Worm (Caenorhabditis elegans) whole organism, late embryonic: ENCODE data around the gene fbxb-47.

Experiments used
- C08G9.2 ChIP-seq: sonication (generic microtip); optimal IDR thresholded peaks from 2 replicates; lab custom pipeline; 2016; ENCODE audit warnings: mild to moderate bottlenecking, missing genetic modification characterization, moderate library complexity, missing compliant biosample characterization
- F13H6.1 ChIP-seq: sonication (generic microtip); optimal IDR thresholded peaks from 2 replicates; lab custom pipeline; 2016; ENCODE audit warnings: missing genetic modification characterization, missing compliant biosample characterization
- T23F11.4 ChIP-seq: fragments of 200-800 bp; sonication (Bioruptor generic); optimal IDR thresholded peaks from 2 replicates; lab custom pipeline; 2018; ENCODE audit warnings: mild to moderate bottlenecking, missing genetic modification characterization, missing compliant biosample characterization
- ahr-1 ChIP-seq: sonication (generic microtip); optimal IDR thresholded peaks from 2 replicates; lab custom pipeline; 2016; ENCODE audit warnings: missing genetic modification characterization, missing compliant biosample characterization
- ama-1 ChIP-seq: fragments of 150-350 bp; optimal IDR thresholded peaks from 2 replicates; lab custom pipeline; 2014
- ceh-14 ChIP-seq: sonication (generic microtip); optimal IDR thresholded peaks from 2 replicates; lab custom pipeline; 2016; ENCODE audit warnings: missing genotype, missing genetic modification characterization, missing compliant biosample characterization
- ceh-18 ChIP-seq: sonication (generic microtip); optimal IDR thresholded peaks from 2 replicates; lab custom pipeline; 2016; ENCODE audit warnings: missing genetic modification characterization, missing compliant biosample characterization
- ceh-2 ChIP-seq: sonication (generic microtip); optimal IDR thresholded peaks from 2 replicates; lab custom pipeline; 2016; ENCODE audit warnings: missing genotype, missing genetic modification characterization, missing compliant biosample characterization
- ceh-22 ChIP-seq: sonication (generic microtip); optimal IDR thresholded peaks from 2 replicates; lab custom pipeline; 2017; ENCODE audit warnings: missing biosample characterization, missing genetic modification characterization
- ceh-24 ChIP-seq: sonication (generic microtip); optimal IDR thresholded peaks from 2 replicates; lab custom pipeline; 2016; ENCODE audit warnings: mild to moderate bottlenecking, missing genetic modification characterization, missing compliant biosample characterization
- ceh-30 ChIP-seq: fragments of 150-350 bp; optimal IDR thresholded peaks from 2 replicates; lab custom pipeline; 2014; ENCODE audit warnings: missing biosample characterization, missing genetic modification characterization
- ceh-45 ChIP-seq: fragments of 200-800 bp; sonication (Bioruptor generic); IDR thresholded peaks from 2 replicates; pipeline ENCODE4 v1.3.6; 2022; ENCODE audit warnings: missing genetic modification reagents, missing genetic modification characterization, missing compliant biosample characterization
- ceh-48 ChIP-seq: sonication (generic microtip); optimal IDR thresholded peaks from 2 replicates; lab custom pipeline; 2016; ENCODE audit warnings: missing genetic modification characterization, inconsistent platforms, missing compliant biosample characterization
- ceh-6 ChIP-seq: fragments of 200-800 bp; sonication (Bioruptor generic); optimal IDR thresholded peaks from 2 replicates; lab custom pipeline; 2018; ENCODE audit warnings: mild to moderate bottlenecking, missing genetic modification characterization, missing compliant biosample characterization
- elt-2 ChIP-seq: sonication (generic microtip); optimal IDR thresholded peaks from 2 replicates; lab custom pipeline; 2016; ENCODE audit warnings: missing genetic modification reagents, missing genetic modification characterization, missing compliant biosample characterization
- fax-1 ChIP-seq: sonication (generic microtip); optimal IDR thresholded peaks from 2 replicates; lab custom pipeline; 2016; ENCODE audit warnings: missing genotype, missing genetic modification characterization, missing compliant biosample characterization
- fkh-6 ChIP-seq: sonication (generic microtip); optimal IDR thresholded peaks from 2 replicates; lab custom pipeline; 2016; ENCODE audit warnings: missing genetic modification characterization, missing compliant biosample characterization
- gmeb-2 ChIP-seq: sonication (generic microtip); optimal IDR thresholded peaks from 2 replicates; lab custom pipeline; 2016; ENCODE audit warnings: missing genetic modification characterization, inconsistent platforms, missing compliant biosample characterization
- hlh-13 ChIP-seq: fragments of 200-800 bp; sonication (Bioruptor generic); optimal IDR thresholded peaks from 2 replicates; lab custom pipeline; 2018; ENCODE audit warnings: mild to moderate bottlenecking, missing genetic modification characterization, missing compliant biosample characterization
- hlh-30 ChIP-seq: sonication (generic microtip); optimal IDR thresholded peaks from 2 replicates; lab custom pipeline; 2017; ENCODE audit warnings: antibody characterized with exemption, missing genetic modification characterization, missing compliant biosample characterization; ENCODE audit not compliant: insufficient read depth
- hlh-6 ChIP-seq: sonication (generic microtip); optimal IDR thresholded peaks from 2 replicates; lab custom pipeline; 2016; ENCODE audit warnings: missing genotype, missing genetic modification characterization, missing compliant biosample characterization
- hlh-8 ChIP-seq: sonication (generic microtip); optimal IDR thresholded peaks from 2 replicates; lab custom pipeline; 2016; ENCODE audit warnings: missing genotype, missing genetic modification characterization, missing compliant biosample characterization
- madf-2 ChIP-seq: sonication (generic microtip); optimal IDR thresholded peaks from 2 replicates; lab custom pipeline; 2017; ENCODE audit warnings: missing genetic modification characterization, missing compliant biosample characterization
- mec-3 ChIP-seq: sonication (generic microtip); optimal IDR thresholded peaks from 2 replicates; lab custom pipeline; 2016; ENCODE audit warnings: borderline replicate concordance, missing genetic modification characterization, missing compliant biosample characterization
- nhr-232 ChIP-seq: sonication (generic microtip); optimal IDR thresholded peaks from 2 replicates; lab custom pipeline; 2016; ENCODE audit warnings: missing genetic modification characterization, missing compliant biosample characterization
- odd-2 ChIP-seq: sonication (generic microtip); optimal IDR thresholded peaks from 2 replicates; lab custom pipeline; 2017; ENCODE audit warnings: antibody characterized with exemption, mild to moderate bottlenecking, missing genetic modification characterization, missing compliant biosample characterization
- pag-3 ChIP-seq: sonication (generic microtip); optimal IDR thresholded peaks from 2 replicates; lab custom pipeline; 2016; ENCODE audit warnings: missing compliant biosample characterization, missing genetic modification characterization, borderline replicate concordance
- pha-2 ChIP-seq: sonication (generic microtip); optimal IDR thresholded peaks from 2 replicates; lab custom pipeline; 2017; ENCODE audit warnings: mild to moderate bottlenecking, missing genetic modification characterization, missing compliant biosample characterization
- pha-4 ChIP-seq: fragments of 150-350 bp; optimal IDR thresholded peaks from 2 replicates; lab custom pipeline; 2018; ENCODE audit warnings: missing biosample characterization, missing genetic modification reagents, missing genetic modification characterization
- rnt-1 ChIP-seq: sonication (generic microtip); optimal IDR thresholded peaks from 2 replicates; lab custom pipeline; 2016; ENCODE audit warnings: missing genetic modification characterization, missing compliant biosample characterization
- ttx-3 ChIP-seq: sonication (generic microtip); optimal IDR thresholded peaks from 2 replicates; lab custom pipeline; 2016; ENCODE audit warnings: missing genetic modification reagents, missing genetic modification characterization, missing compliant biosample characterization
- unc-3 ChIP-seq, 2 experiments: fragments of 200-800 bp in 1 of 2; sonication (Bioruptor generic) in 1 of 2; sonication (generic microtip) in 1 of 2; conservative IDR thresholded peaks in 1 of 2; optimal IDR thresholded peaks in 1 of 2; 2 replicates each; pipeline versions ENCODE4 v1.3.6 to Lab custom; 2016 to 2022; ENCODE audit warnings: missing compliant biosample characterization in 2 of 2, missing genetic modification characterization in 2 of 2, missing genetic modification reagents in 1 of 2
- unc-42 ChIP-seq: sonication (generic microtip); optimal IDR thresholded peaks from 2 replicates; lab custom pipeline; 2016; ENCODE audit warnings: missing genotype, missing genetic modification characterization, missing compliant biosample characterization
- unc-55 ChIP-seq: sonication (generic microtip); optimal IDR thresholded peaks from 2 replicates; lab custom pipeline; 2017; ENCODE audit warnings: missing biosample characterization, missing genetic modification reagents, missing genetic modification characterization

fbxb-47 gene

DNA sequence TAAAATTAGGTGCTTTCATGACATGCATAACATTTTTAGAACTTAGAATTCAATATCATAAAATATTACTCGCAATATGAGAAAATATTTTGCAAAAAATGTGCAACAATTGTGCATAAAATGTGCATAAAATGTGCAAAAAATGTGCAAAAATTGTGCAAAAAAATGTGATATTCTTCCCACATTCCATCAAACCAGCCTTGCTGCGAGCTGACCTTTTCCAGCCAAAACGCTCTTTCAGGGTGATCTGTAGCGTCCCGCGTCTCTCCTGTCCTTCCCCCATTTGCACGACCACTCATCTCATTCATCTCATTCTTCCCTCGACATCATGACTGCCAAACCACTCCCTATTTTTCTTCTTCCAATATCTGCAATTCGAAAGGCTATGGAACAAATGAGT is 27.2 kb downstream of the fbxb-47 start, which contains the start of gene fbxb-17:
fbxb-17 (plus strand) TSS at position 301 of the 400 bp plus-strand sequence.
- TF ChIP-seq ceh-22 (tag; lab: Kevin White, UChicago) (no peak), pha-2 (tag; lab: Kevin White, UChicago) (no peak), ama-1 (no peak), ceh-2 (no peak), hlh-8 (tag; lab: Kevin White, UChicago) (no peak), ttx-3 (tag; lab: Kevin White, UChicago) (no peak), unc-42 (tag; lab: Kevin White, UChicago) (no peak), ceh-30 (no peak), ceh-18 (tag; lab: Kevin White, UChicago) (no peak), pha-4 (no peak), C08G9.2 (tag; lab: Kevin White, UChicago) (no peak), ceh-24 (tag; lab: Kevin White, UChicago) (no peak), hlh-6 (tag; lab: Kevin White, UChicago) (no peak), ceh-45 (GFP tag; lab: Robert Waterston, UW) (no peak), elt-2 (no peak), hlh-30 (tag; lab: Kevin White, UChicago) (no peak), gmeb-2 (tag; lab: Kevin White, UChicago) (no peak), mec-3 (tag; lab: Kevin White, UChicago) (no peak), unc-55 (GFP tag; lab: Kevin White, UChicago) (no peak)
- TF ChIP-seq, all 69 proteins: peak for 0

- no peak for TF ChIP-seq C08G9.2 (tag; lab: Kevin White, UChicago)
These were observed 30.6 kb downstream of the fbxb-47 start for ce11 chrII:1672673-1673072.

ce11 chrII:1670985-1671384 is 32.3 kb downstream of the fbxb-47 start:
- TF ChIP-seq ceh-24 (tag; lab: Kevin White, UChicago) (no peak), ceh-14 (tag; lab: Kevin White, UChicago) (no peak), F13H6.1 (no peak), nhr-232 (no peak), ceh-48 (tag; lab: Kevin White, UChicago) (no peak), pag-3 (no peak), unc-3 (GFP tag; conservative IDR thresholded peaks at IDR 0.05; lab: Robert Waterston, UW) (no peak), unc-3 (tag; optimal IDR thresholded peaks at IDR 0.05; lab: Kevin White, UChicago) (no peak), fkh-6 (tag; lab: Kevin White, UChicago) (no peak), T23F11.4 (GFP tag; lab: Kevin White, UChicago) (no peak), ceh-22 (tag; lab: Kevin White, UChicago) (no peak), rnt-1 (tag; lab: Kevin White, UChicago) (no peak)
- TF ChIP-seq, all 69 proteins: peak for 0

- TF ChIP-seq odd-2 = no peak
- no peak for TF ChIP-seq ahr-1 (tag; lab: Kevin White, UChicago)
- TF ChIP-seq elt-2 = no peak
- TF ChIP-seq gmeb-2 (tag; lab: Kevin White, UChicago) = no peak
- TF ChIP-seq ceh-45 (GFP tag; lab: Robert Waterston, UW) = no peak
- no peak for TF ChIP-seq unc-42 (tag; lab: Kevin White, UChicago)
- no peak for TF ChIP-seq hlh-13
These were observed 32.9 kb downstream of the fbxb-47 start, which contains the start of gene nhx-6 for ce11 chrII:1670260-1670879. Gene nhx-6 (plus strand): TSS chrII:1670829.

ce11 chrII:1668913-1669312 is 34.4 kb downstream of the fbxb-47 start, which contains the start of gene srw-97:
Gene srw-97 (minus strand): TSS chrII:1669013.
- TF ChIP-seq madf-2 = no peak
- TF ChIP-seq fax-1 (tag; lab: Kevin White, UChicago) = no peak
- TF ChIP-seq ceh-48 (tag; lab: Kevin White, UChicago) = no peak
- no peak for TF ChIP-seq ahr-1 (tag; lab: Kevin White, UChicago)
- no peak for TF ChIP-seq pha-4
- TF ChIP-seq ceh-6 (GFP tag; lab: Kevin White, UChicago) = no peak
